Worm (Caenorhabditis elegans): ENCODE data around the gene lias-1.

The lias-1 gene

ce11 chrIII:3486055-3486454 lies 18.8 kb downstream of the lias-1 start:
- no peak for TF ChIP-seq him-1 (tag; optimal IDR thresholded peaks at IDR 0.05)
- no peak for TF ChIP-seq dao-5 (tag; optimal IDR thresholded peaks at IDR 0.05)
- TF ChIP-seq W03F9.2 (tag; optimal IDR thresholded peaks at IDR 0.05): no peak

DNA sequence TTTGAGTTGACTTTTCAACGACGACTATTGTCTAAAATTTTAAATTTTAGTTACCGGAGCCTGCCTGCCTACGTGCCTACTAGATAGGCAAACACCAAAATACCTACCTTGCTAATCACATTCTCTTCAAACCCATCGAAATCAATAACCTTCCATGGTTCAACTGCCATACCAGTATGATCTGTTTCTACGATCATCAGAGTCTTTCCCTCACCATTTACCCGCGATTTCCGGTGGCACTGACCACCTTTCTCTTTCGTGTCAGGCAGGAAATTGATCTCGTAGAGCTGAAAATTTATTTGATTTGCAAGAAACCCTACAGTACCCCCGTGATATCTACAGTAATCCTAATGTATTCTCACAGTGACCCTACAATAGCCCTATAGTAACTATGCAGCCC lies 19.9 kb downstream of the lias-1 start:
- TF ChIP-seq dao-5 (tag; optimal IDR thresholded peaks at IDR 0.05): no peak
- TF ChIP-seq W03F9.2 (tag; optimal IDR thresholded peaks at IDR 0.05): no peak
- TF ChIP-seq him-1 (tag; optimal IDR thresholded peaks at IDR 0.05): no peak

DNA sequence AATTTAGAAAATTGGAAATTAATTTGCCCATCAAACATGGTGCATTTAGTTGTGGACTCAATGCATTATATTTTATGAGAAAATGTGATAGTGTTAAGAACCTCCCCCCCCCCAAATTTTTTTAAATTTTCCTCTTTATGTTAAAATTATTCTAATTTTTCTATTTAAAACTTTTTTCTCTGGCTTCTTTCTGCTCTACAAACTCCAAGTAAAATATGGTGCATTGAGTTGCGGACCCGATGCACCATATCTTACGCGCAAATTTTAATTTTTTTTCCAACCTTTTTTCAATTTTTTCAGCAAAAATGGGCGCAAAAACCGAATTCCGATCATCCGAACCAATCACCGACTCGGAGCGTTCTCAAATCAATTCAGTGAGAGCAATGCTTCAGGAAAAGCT lies 22.6 kb downstream of the lias-1 start, which contains the start of gene C34C12.6:
Gene C34C12.6, plus strand, starts transcription at position 301 of the 400 bp plus-strand sequence.
- TF ChIP-seq dao-5 (tag; optimal IDR thresholded peaks at IDR 0.05) (no peak), him-1 (tag; optimal IDR thresholded peaks at IDR 0.05) (no peak), W03F9.2 (tag; optimal IDR thresholded peaks at IDR 0.05) (no peak)

- no peak for TF ChIP-seq dao-5 (tag; optimal IDR thresholded peaks at IDR 0.05)
- no peak for TF ChIP-seq W03F9.2 (tag; optimal IDR thresholded peaks at IDR 0.05)
- TF ChIP-seq him-1 (tag; optimal IDR thresholded peaks at IDR 0.05): no peak
These were observed 24.0 kb downstream of the lias-1 start for ce11 chrIII:3480950-3481349.

DNA sequence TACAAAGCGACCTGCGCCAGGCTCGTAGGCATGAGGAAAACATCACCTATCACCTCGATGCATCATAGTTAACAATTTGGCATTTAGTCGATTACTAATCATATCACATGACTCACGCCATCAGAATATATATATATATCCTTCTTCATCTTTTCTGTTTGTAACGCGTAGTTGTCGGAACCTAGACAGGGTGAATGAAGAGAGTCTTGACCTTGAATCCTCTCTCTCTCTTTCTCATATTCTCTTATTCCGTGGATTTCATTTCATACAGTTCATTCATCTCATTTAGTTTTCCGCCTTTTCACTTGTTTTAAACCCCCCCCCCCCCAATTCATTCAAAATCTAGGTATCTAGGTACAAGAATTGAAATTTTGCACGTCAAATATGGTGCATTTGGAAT lies 24.7 kb downstream of the lias-1 start:
- TF ChIP-seq dao-5 (tag; optimal IDR thresholded peaks at IDR 0.05): no peak

DNA sequence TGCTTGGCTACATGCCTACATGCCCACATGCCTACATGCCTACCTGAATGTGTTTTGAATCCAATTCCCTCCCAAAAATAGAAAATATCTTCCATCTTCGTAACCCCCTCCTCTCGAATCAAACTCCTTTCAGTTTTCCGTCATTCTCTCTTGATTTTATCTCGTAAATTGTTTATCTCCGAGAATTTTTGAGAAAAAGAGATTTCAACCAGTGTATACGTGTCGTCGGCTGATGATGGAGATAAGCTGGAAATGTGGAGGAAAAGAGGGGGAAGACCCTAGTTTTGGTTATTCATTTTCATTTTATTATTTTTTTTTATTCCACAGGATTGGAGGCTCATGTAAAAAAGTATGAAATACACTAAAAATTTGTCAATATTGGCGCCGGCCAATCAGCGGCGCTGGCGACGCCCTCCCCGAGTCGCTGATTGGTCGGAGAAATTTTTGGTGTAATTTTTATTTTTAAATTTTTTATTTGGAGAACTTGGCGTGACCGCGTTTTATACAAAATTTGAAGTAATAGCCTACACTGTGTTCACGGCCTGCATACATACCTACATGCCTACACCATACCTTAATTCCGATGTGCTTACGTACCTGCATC lies 26.0 kb downstream of the lias-1 start:
- TF ChIP-seq dao-5 (tag; optimal IDR thresholded peaks at IDR 0.05): no peak
- no peak for TF ChIP-seq W03F9.2 (tag; optimal IDR thresholded peaks at IDR 0.05)
- no peak for TF ChIP-seq him-1 (tag; optimal IDR thresholded peaks at IDR 0.05)

DNA sequence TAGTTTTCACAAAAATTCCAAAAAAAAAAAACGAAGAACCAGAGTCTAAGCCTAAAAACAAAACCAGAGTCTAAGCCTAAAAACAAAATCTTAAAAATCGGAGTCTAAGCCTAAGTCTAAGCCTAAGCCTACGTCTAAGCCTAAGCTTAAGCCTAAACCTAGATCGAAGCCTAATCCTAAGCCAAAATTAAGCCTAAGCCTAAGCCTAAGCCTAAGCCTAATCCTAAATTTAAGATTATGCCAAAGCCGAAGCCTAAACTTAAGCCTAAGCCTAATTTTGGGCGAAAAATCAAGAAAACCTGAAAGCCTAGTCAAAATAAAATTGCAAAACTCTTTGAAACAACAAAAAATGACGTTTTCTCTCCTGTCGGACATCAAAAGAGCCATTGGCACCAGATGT lies 27.5 kb downstream of the lias-1 start:
- TF ChIP-seq him-1 (tag; optimal IDR thresholded peaks at IDR 0.05): no peak
- TF ChIP-seq dao-5 (tag; optimal IDR thresholded peaks at IDR 0.05): no peak
- TF ChIP-seq W03F9.2 (tag; optimal IDR thresholded peaks at IDR 0.05): no peak

ce11 chrIII:3476245-3476644 lies 28.7 kb downstream of the lias-1 start:
- no peak for TF ChIP-seq W03F9.2 (tag; optimal IDR thresholded peaks at IDR 0.05)
- TF ChIP-seq him-1 (tag; optimal IDR thresholded peaks at IDR 0.05): no peak

DNA sequence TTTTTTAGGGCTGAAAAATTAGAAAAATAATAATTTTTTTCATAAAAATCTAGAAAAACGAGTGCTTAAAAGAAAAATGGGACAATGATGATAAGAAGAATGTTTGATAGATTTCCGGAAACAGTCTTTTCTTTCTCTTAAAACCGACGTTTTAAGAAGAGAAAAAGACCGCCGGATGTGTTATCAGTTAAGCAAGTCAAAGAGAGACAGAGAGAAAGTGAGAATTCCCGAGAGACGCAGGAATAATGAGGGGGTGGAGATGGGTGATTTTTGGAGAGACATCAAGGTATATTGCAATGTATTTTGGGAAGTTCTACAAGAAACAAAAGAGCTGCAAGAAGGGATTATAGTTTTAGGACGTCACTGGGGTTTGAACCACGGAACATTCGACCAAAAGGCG lies 29.4 kb downstream of the lias-1 start, which contains the start of gene C34C12.9:
Gene C34C12.9, minus strand, starts transcription at position 16 of the 400 bp plus-strand sequence.
- TF ChIP-seq dao-5 (tag; optimal IDR thresholded peaks at IDR 0.05): no peak
- TF ChIP-seq him-1 (tag; optimal IDR thresholded peaks at IDR 0.05): no peak
- TF ChIP-seq W03F9.2 (tag; optimal IDR thresholded peaks at IDR 0.05): no peak

DNA sequence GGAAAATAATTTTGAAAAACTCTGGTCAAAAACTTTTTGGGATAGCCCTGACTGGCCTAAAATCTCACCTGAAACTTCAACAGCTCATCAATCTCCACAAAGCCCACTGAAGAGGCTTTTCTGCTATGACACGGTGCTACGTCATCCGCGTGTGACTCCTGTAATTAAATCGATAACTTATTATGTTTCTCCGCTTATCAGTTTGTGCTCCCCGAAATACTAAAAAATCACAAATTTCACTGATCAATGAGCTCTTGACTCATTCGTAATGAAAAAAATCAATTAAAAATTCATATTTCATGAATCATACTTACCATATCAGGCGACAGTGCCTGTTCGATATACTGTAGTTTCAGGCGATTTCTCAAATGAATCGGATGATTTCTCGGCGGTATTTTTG lies 29.9 kb downstream of the lias-1 start:
- TF ChIP-seq him-1 (tag; optimal IDR thresholded peaks at IDR 0.05) (no peak), dao-5 (tag; optimal IDR thresholded peaks at IDR 0.05) (no peak), W03F9.2 (tag; optimal IDR thresholded peaks at IDR 0.05) (no peak)

ce11 chrIII:3471403-3472053 lies 33.4 kb downstream of the lias-1 start, which contains the start of gene rsu-1:
rsu-1 (plus strand) TSS chrIII:3472003.
- TF ChIP-seq dao-5 (tag; optimal IDR thresholded peaks at IDR 0.05): no peak
- TF ChIP-seq him-1 (tag; optimal IDR thresholded peaks at IDR 0.05): no peak
- no peak for TF ChIP-seq W03F9.2 (tag; optimal IDR thresholded peaks at IDR 0.05)

DNA sequence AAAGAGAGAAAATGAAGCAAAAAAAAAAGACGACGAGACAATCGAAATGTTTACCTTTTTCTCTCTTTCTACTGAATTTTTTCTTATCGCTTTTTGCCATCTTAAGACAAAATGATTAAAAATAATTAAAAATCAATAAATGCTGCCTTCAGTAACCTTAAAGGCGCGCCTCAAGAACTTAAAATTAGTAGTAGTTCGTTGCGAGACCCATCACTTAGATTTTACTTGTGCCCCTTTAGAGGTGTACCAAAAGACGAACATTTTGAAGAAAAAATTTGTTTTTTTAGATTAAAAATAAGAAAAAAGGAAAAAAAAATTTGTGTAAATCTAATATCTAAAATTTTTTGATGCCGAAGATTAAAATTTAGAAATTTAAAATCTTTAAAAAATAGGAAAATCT lies 33.9 kb downstream of the lias-1 start:
- TF ChIP-seq W03F9.2 (tag; optimal IDR thresholded peaks at IDR 0.05) (no peak), dao-5 (tag; optimal IDR thresholded peaks at IDR 0.05) (no peak), him-1 (tag; optimal IDR thresholded peaks at IDR 0.05) (no peak)

- TF ChIP-seq dao-5 (tag; optimal IDR thresholded peaks at IDR 0.05) (no peak), W03F9.2 (tag; optimal IDR thresholded peaks at IDR 0.05) (no peak), him-1 (tag; optimal IDR thresholded peaks at IDR 0.05) (no peak)
These were observed 34.5 kb downstream of the lias-1 start for ce11 chrIII:3470433-3470832.

ce11 chrIII:3469646-3470045 lies 35.3 kb downstream of the lias-1 start, which contains the start of gene smim-14:
smim-14 (minus strand) TSS chrIII:3469746.
- no peak for TF ChIP-seq him-1 (tag; optimal IDR thresholded peaks at IDR 0.05)
- no peak for TF ChIP-seq dao-5 (tag; optimal IDR thresholded peaks at IDR 0.05)
- no peak for TF ChIP-seq W03F9.2 (tag; optimal IDR thresholded peaks at IDR 0.05)

DNA sequence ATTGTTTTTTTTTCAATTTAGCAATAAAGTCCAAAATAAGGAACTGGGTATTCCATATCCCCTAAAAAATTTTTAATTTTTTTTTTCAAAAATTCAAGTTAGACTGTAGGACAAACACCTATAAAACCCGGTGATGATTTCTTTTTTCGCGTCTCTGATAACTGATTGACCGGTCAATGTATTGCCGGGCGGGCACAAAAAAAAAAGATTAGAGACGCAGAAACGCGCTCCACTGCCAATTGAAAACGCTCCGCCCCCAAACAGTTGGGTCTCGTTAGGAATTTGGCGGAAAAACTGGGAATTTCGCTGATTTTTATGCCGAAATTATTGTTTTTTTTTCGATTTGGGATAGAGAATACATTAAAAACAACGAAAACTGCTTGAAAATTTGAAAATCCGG lies 36.5 kb downstream of the lias-1 start:
- TF ChIP-seq dao-5 (tag; optimal IDR thresholded peaks at IDR 0.05) (no peak), him-1 (tag; optimal IDR thresholded peaks at IDR 0.05) (no peak), W03F9.2 (tag; optimal IDR thresholded peaks at IDR 0.05) (no peak)

Data from whole organism, L4/young adult.